Worm (Caenorhabditis elegans) whole organism, midembryonic: ENCODE data around the gene C49A9.6.

Experiments used
- T22C8.4 ChIP-seq: fragments of 200-800 bp; sonication (Bioruptor generic); IDR thresholded peaks from 2 replicates; pipeline ENCODE4 v1.3.6; 2022; ENCODE audit warnings: missing genetic modification characterization, missing compliant biosample characterization
- cog-1 ChIP-seq: sonication (generic microtip); optimal IDR thresholded peaks from 2 replicates; lab custom pipeline; 2016; ENCODE audit warnings: missing genetic modification characterization, missing compliant biosample characterization
- flt-1 ChIP-seq: fragments of 200-800 bp; sonication (Bioruptor generic); IDR thresholded peaks from 2 replicates; pipeline ENCODE4 v1.3.6; 2022; ENCODE audit warnings: missing genetic modification characterization, missing compliant biosample characterization
- klf-2 ChIP-seq: fragments of 200-800 bp; sonication (Bioruptor generic); conservative IDR thresholded peaks from 2 replicates; pipeline ENCODE4 v1.3.6; 2022; ENCODE audit warnings: missing genetic modification reagents, missing genetic modification characterization, missing compliant biosample characterization
- med-1 ChIP-seq: sonication (generic microtip); optimal IDR thresholded peaks from 2 replicates; lab custom pipeline; 2017; ENCODE audit warnings: missing genetic modification characterization, mild to moderate bottlenecking, missing compliant biosample characterization, antibody characterized with exemption, missing genetic modification reagents; ENCODE audit not compliant: insufficient read depth
- ref-1 ChIP-seq: fragments of 200-800 bp; sonication (Bioruptor generic); conservative IDR thresholded peaks from 2 replicates; pipeline ENCODE4 v1.3.6; 2022; ENCODE audit warnings: missing genetic modification reagents, missing genetic modification characterization, missing compliant biosample characterization
- tab-1 ChIP-seq: fragments of 200-800 bp; sonication (Bioruptor generic); IDR thresholded peaks from 2 replicates; pipeline ENCODE4 v1.3.6; 2022; ENCODE audit warnings: missing genetic modification characterization, missing compliant biosample characterization
- ztf-23 ChIP-seq: fragments of 200-800 bp; sonication (Bioruptor generic); IDR thresholded peaks from 2 replicates; pipeline ENCODE4 v1.3.6; 2022; ENCODE audit warnings: missing genetic modification reagents, missing genetic modification characterization, missing compliant biosample characterization
- ztf-29 ChIP-seq: fragments of 200-800 bp; sonication (Bioruptor generic); IDR thresholded peaks from 2 replicates; pipeline ENCODE4 v1.3.6; 2022; ENCODE audit warnings: missing genetic modification reagents, missing genetic modification characterization, missing compliant biosample characterization

DNA sequence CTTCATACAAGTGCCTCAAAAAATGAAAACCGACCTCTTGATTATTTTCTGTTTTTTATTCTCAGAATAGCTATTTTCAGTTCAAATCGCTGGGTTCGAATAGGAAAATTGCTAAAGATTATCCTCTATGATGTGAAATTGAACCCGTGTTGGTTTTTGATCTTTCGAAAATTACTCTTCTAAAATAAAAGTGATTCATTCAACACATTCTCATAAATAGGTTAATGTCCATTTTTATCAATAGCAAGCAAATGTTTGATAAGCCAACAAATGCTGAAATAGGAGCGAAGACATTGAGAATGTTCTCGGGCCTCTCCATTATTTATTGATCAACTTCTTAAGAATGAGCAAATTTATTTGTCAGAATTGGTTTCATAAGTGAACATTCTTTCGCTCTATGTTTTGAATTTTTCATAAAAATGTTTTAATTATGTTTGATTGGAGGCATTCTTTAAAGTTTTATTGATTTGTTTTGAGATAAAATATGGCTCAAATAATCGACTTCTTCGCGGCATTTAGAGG is 22.1 kb downstream of the C49A9.6 start, which contains the start of gene F58F9.3:
- TF ChIP-seq med-1 (no peak), ref-1 (GFP tag; lab: Robert Waterston, UW) (no peak), ztf-29 (GFP tag; lab: Robert Waterston, UW) (no peak), klf-2 (GFP tag; lab: Robert Waterston, UW) (no peak), ztf-23 (GFP tag; lab: Robert Waterston, UW) (no peak), cog-1 (tag; lab: Kevin White, UChicago) (no peak), flt-1 (no peak), tab-1 (no peak), T22C8.4 (GFP tag; lab: Robert Waterston, UW) (no peak)
